Fruit fly (Drosophila melanogaster) Kc167 (cell line): ENCODE results near the gene Tgi.

Experiments
- Myc ChIP-seq: fragments of >200 bp; optimal IDR thresholded peaks from 2 replicates; lab custom pipeline; 2017; ENCODE audit warnings: missing external identifiers
- psq ChIP-seq: fragments of >200 bp; optimal IDR thresholded peaks from 2 replicates; lab custom pipeline; 2017; ENCODE audit warnings: missing external identifiers

- TF ChIP-seq psq (no peak), Myc (no peak)
Measured at dm6 chr3L:13499932-13500719, 13.5 kb downstream of the Tgi start.
